Fruit fly (Drosophila melanogaster) whole organism, embryonic: Measurements from ENCODE around the gene Vps26.
A peak's percentile ranks its signal among the peaks of the same experiment; 100 is the strongest.

Experiments
- Bdp1 ChIP-seq: fragments of 200-800 bp; sonication (Bioruptor generic); optimal IDR thresholded peaks from 3 replicates; lab custom pipeline; 2016; ENCODE audit warnings: missing biosample characterization, missing genetic modification characterization
- CG12071 ChIP-seq: fragments of 200-800 bp; sonication (Bioruptor generic); optimal IDR thresholded peaks from 3 replicates; lab custom pipeline; 2018; ENCODE audit warnings: missing biosample characterization, mild to moderate bottlenecking, missing genetic modification characterization
- CG12744 ChIP-seq: fragments of 200-800 bp; sonication (Bioruptor generic); optimal IDR thresholded peaks from 2 replicates; lab custom pipeline; 2016; ENCODE audit warnings: missing biosample characterization, missing genetic modification characterization
- CG12769 ChIP-seq: fragments of 200-800 bp; sonication (Bioruptor generic); optimal IDR thresholded peaks from 2 replicates; lab custom pipeline; 2019; ENCODE audit warnings: missing biosample characterization, mild to moderate bottlenecking, missing genetic modification characterization, moderate library complexity
- CG17359 ChIP-seq: fragments of 200-800 bp; sonication (Bioruptor generic); optimal IDR thresholded peaks from 3 replicates; lab custom pipeline; 2018; ENCODE audit warnings: missing biosample characterization, mild to moderate bottlenecking, missing genetic modification characterization, moderate library complexity
- CG18262 ChIP-seq: fragments of 200-800 bp; optimal IDR thresholded peaks from 3 replicates; lab custom pipeline; 2019; ENCODE audit warnings: missing biosample characterization, mild to moderate bottlenecking, missing genetic modification characterization, moderate library complexity
- CG31365 ChIP-seq: fragments of 200-800 bp; sonication (Bioruptor generic); optimal IDR thresholded peaks from 2 replicates; lab custom pipeline; 2018; ENCODE audit warnings: missing biosample characterization, mild to moderate bottlenecking, missing genetic modification characterization
- CG3163 ChIP-seq: fragments of 200-800 bp; sonication (Bioruptor generic); optimal IDR thresholded peaks from 3 replicates; lab custom pipeline; 2016; ENCODE audit warnings: missing biosample characterization, missing genetic modification characterization
- CG34422 ChIP-seq: fragments of 200-800 bp; sonication (Bioruptor generic); IDR thresholded peaks from 3 replicates; pipeline ENCODE4 v1.3.6; 2022; ENCODE audit warnings: missing biosample characterization, missing genetic modification characterization
- CG4282 ChIP-seq: fragments of 200-800 bp; sonication (Bioruptor generic); optimal IDR thresholded peaks from 2 replicates; lab custom pipeline; 2016; ENCODE audit warnings: missing biosample characterization, missing genetic modification characterization
- CG4328 ChIP-seq: fragments of 200-800 bp; sonication (Bioruptor generic); optimal IDR thresholded peaks from 3 replicates; lab custom pipeline; 2017; ENCODE audit warnings: missing biosample characterization, missing genetic modification reagents, missing genetic modification characterization
- CG4424 ChIP-seq: fragments of 200-800 bp; sonication (Bioruptor generic); optimal IDR thresholded peaks from 3 replicates; lab custom pipeline; 2016; ENCODE audit warnings: missing biosample characterization, missing genetic modification characterization
- CG6175 ChIP-seq: fragments of 200-800 bp; sonication (Bioruptor generic); IDR thresholded peaks from 3 replicates; pipeline ENCODE4 v1.3.6; 2022; ENCODE audit warnings: missing biosample characterization, missing genetic modification characterization
- CG6254 ChIP-seq: fragments of 200-800 bp; sonication (Bioruptor generic); optimal IDR thresholded peaks from 3 replicates; lab custom pipeline; 2017; ENCODE audit warnings: mild to moderate bottlenecking, missing biosample characterization, missing genetic modification reagents, missing genetic modification characterization
- CG7271 ChIP-seq: fragments of 200-800 bp; sonication (Bioruptor generic); optimal IDR thresholded peaks from 2 replicates; lab custom pipeline; 2018; ENCODE audit warnings: missing biosample characterization, mild to moderate bottlenecking, missing genetic modification characterization, moderate library complexity
- CG7357 ChIP-seq: fragments of 200-800 bp; sonication (Bioruptor generic); IDR thresholded peaks from 3 replicates; pipeline ENCODE4 v1.3.6; 2022; ENCODE audit warnings: missing biosample characterization, missing genetic modification characterization
- CG8290 ChIP-seq, 3 experiments: fragments of 200-800 bp; sonication (Bioruptor generic); optimal IDR thresholded peaks; 2 replicates each; lab custom pipeline; 2016 to 2019; ENCODE audit warnings: missing biosample characterization in 3 of 3, missing genetic modification characterization in 3 of 3, mild to moderate bottlenecking in 2 of 3, moderate library complexity in 1 of 3
- CG9609 ChIP-seq: fragments of 200-800 bp; sonication (Bioruptor generic); optimal IDR thresholded peaks from 3 replicates; lab custom pipeline; 2016; ENCODE audit warnings: missing biosample characterization, missing genetic modification characterization
- CG9817 ChIP-seq: fragments of 200-800 bp; sonication (Bioruptor generic); optimal IDR thresholded peaks from 2 replicates; lab custom pipeline; 2018; ENCODE audit warnings: missing biosample characterization, mild to moderate bottlenecking, missing genetic modification characterization, moderate library complexity
- Dll ChIP-seq: fragments of 200-800 bp; sonication (Bioruptor generic); IDR thresholded peaks from 4 replicates; pipeline ENCODE4 v1.3.6; 2022; ENCODE audit warnings: missing biosample characterization, missing genetic modification characterization; ENCODE audit not compliant: partially characterized antibody
- Hmr ChIP-seq: fragments of 200-800 bp; sonication (Bioruptor generic); optimal IDR thresholded peaks from 3 replicates; lab custom pipeline; 2017; ENCODE audit warnings: mild to moderate bottlenecking, missing biosample characterization, missing genetic modification reagents, missing genetic modification characterization
- Hr3 ChIP-seq: fragments of 200-800 bp; sonication (Bioruptor generic); optimal IDR thresholded peaks from 3 replicates; lab custom pipeline; 2016; ENCODE audit warnings: missing biosample characterization, missing genetic modification characterization
- Mes4 ChIP-seq: fragments of 200-800 bp; sonication (Bioruptor generic); optimal IDR thresholded peaks from 2 replicates; lab custom pipeline; 2016; ENCODE audit warnings: missing biosample characterization, missing genetic modification characterization
- PHDP ChIP-seq: fragments of 200-800 bp; sonication (Bioruptor generic); optimal IDR thresholded peaks from 3 replicates; lab custom pipeline; 2018; ENCODE audit warnings: missing biosample characterization, mild to moderate bottlenecking, missing genetic modification characterization, moderate library complexity
- Six4 ChIP-seq: fragments of 200-800 bp; sonication (Bioruptor generic); optimal IDR thresholded peaks from 2 replicates; lab custom pipeline; 2016; ENCODE audit warnings: missing biosample characterization, missing genetic modification characterization
- Sox100B ChIP-seq: fragments of 200-800 bp; sonication (Bioruptor generic); optimal IDR thresholded peaks from 3 replicates; lab custom pipeline; 2018; ENCODE audit warnings: missing biosample characterization, mild to moderate bottlenecking, missing genetic modification characterization
- ase ChIP-seq: fragments of 200-800 bp; sonication (Bioruptor generic); IDR thresholded peaks from 3 replicates; pipeline ENCODE4 v1.3.6; 2022; ENCODE audit warnings: missing biosample characterization, missing genetic modification characterization
- ash1 ChIP-seq: fragments of 200-800 bp; sonication (Bioruptor generic); optimal IDR thresholded peaks from 2 replicates; lab custom pipeline; 2018; ENCODE audit warnings: missing biosample characterization, mild to moderate bottlenecking, missing genetic modification characterization
- fd102C ChIP-seq: fragments of 200-800 bp; sonication (Bioruptor generic); optimal IDR thresholded peaks from 2 replicates; lab custom pipeline; 2018; ENCODE audit warnings: missing biosample characterization, mild to moderate bottlenecking, missing genetic modification characterization, moderate library complexity
- fd64A ChIP-seq: fragments of 200-800 bp; sonication (Bioruptor generic); optimal IDR thresholded peaks from 3 replicates; lab custom pipeline; 2018; ENCODE audit warnings: missing biosample characterization, mild to moderate bottlenecking, missing genetic modification characterization
- ham ChIP-seq: fragments of 200-800 bp; sonication (Bioruptor generic); IDR thresholded peaks from 2 replicates; pipeline ENCODE4 v1.3.6; 2022; ENCODE audit warnings: missing biosample characterization, missing genetic modification characterization
- hkb ChIP-seq, 2 experiments: fragments of 200-800 bp in 1 of 2; fragments of >200 bp in 1 of 2; sonication (Bioruptor generic) in 1 of 2; IDR thresholded peaks in 1 of 2; optimal IDR thresholded peaks in 1 of 2; 2 replicates each; pipeline versions ENCODE4 v1.3.6 to Lab custom; 2017 to 2022; ENCODE audit warnings: missing biosample characterization in 1 of 2, missing genetic modification characterization in 1 of 2
- ken ChIP-seq: fragments of 200-800 bp; sonication (Bioruptor generic); IDR thresholded peaks from 3 replicates; pipeline ENCODE4 v1.3.6; 2022; ENCODE audit warnings: missing biosample characterization, missing genetic modification characterization
- kni ChIP-seq: fragments of 200-800 bp; sonication (Bioruptor generic); optimal IDR thresholded peaks from 3 replicates; lab custom pipeline; 2017; ENCODE audit warnings: mild to moderate bottlenecking, missing biosample characterization, missing genetic modification reagents, missing genetic modification characterization
- lab ChIP-seq: fragments of 200-800 bp; sonication (Bioruptor generic); optimal IDR thresholded peaks from 3 replicates; lab custom pipeline; 2017; ENCODE audit warnings: missing biosample characterization, missing genetic modification characterization, mild to moderate bottlenecking, moderate library complexity, missing genetic modification reagents
- lola ChIP-seq, 3 experiments: fragments of >200 bp in 2 of 3; fragments of 200-800 bp in 1 of 3; sonication (Bioruptor generic) in 1 of 3; optimal IDR thresholded peaks; 2 replicates each; lab custom pipeline; 2017 to 2019; ENCODE audit warnings: missing biosample characterization in 3 of 3, missing genetic modification characterization in 3 of 3, mild to moderate bottlenecking in 1 of 3, moderate library complexity in 1 of 3
- mam ChIP-seq: fragments of 200-800 bp; sonication (Bioruptor generic); optimal IDR thresholded peaks from 3 replicates; lab custom pipeline; 2016; ENCODE audit warnings: missing biosample characterization, missing genetic modification characterization
- mirr ChIP-seq: fragments of 200-800 bp; sonication (Bioruptor generic); optimal IDR thresholded peaks from 3 replicates; lab custom pipeline; 2018; ENCODE audit warnings: missing biosample characterization, mild to moderate bottlenecking, missing genetic modification characterization
- pb ChIP-seq: fragments of 200-800 bp; sonication (Bioruptor generic); optimal IDR thresholded peaks from 3 replicates; lab custom pipeline; 2016; ENCODE audit warnings: missing biosample characterization, missing genetic modification characterization
- peb ChIP-seq: fragments of 200-800 bp; sonication (Bioruptor generic); IDR thresholded peaks from 2 replicates; pipeline ENCODE4 v1.3.6; 2022; ENCODE audit warnings: missing biosample characterization, missing genetic modification characterization
- psq ChIP-seq: fragments of 200-800 bp; sonication (Bioruptor generic); optimal IDR thresholded peaks from 2 replicates; lab custom pipeline; 2017; ENCODE audit warnings: missing biosample characterization, missing genetic modification characterization
- rib ChIP-seq: fragments of 200-800 bp; sonication (Bioruptor generic); IDR thresholded peaks from 2 replicates; pipeline ENCODE4 v1.3.6; 2022; ENCODE audit warnings: missing biosample characterization, missing genetic modification characterization
- ro ChIP-seq: fragments of 200-800 bp; sonication (Bioruptor generic); IDR thresholded peaks from 2 replicates; pipeline ENCODE4 v1.3.6; 2022; ENCODE audit warnings: missing biosample characterization, missing genetic modification characterization
- shn ChIP-seq: fragments of 200-800 bp; sonication (Bioruptor generic); optimal IDR thresholded peaks from 3 replicates; lab custom pipeline; 2016; ENCODE audit warnings: missing biosample characterization, missing genetic modification characterization
- twi ChIP-seq: fragments of 200-800 bp; optimal IDR thresholded peaks from 2 replicates; lab custom pipeline; 2019; ENCODE audit warnings: missing biosample characterization, mild to moderate bottlenecking, missing genetic modification characterization, moderate library complexity
- unc-4 ChIP-seq: fragments of 200-800 bp; sonication (Bioruptor generic); IDR thresholded peaks from 2 replicates; pipeline ENCODE4 v1.3.6; 2022; ENCODE audit warnings: missing biosample characterization, missing genetic modification characterization; ENCODE audit not compliant: partially characterized antibody
- vfl ChIP-seq: fragments of 200-800 bp; sonication (Bioruptor generic); optimal IDR thresholded peaks from 2 replicates; lab custom pipeline; 2016; ENCODE audit warnings: missing biosample characterization, missing genetic modification characterization

Gene Vps26

dm6 chrX:1830396-1831218, 43.0 kb upstream of the Vps26 start (continued):
- peak; percentile 92 for TF ChIP-seq CG4328 (GFP tag; lab: Kevin White, UChicago)
- peak; percentile 96 for TF ChIP-seq Hmr (GFP tag; lab: Kevin White, UChicago)
- TF ChIP-seq mirr: peak; percentile 84
- peak; percentile 92 for TF ChIP-seq shn (GFP tag; lab: Kevin White, UChicago)
- peak; percentile 81 for TF ChIP-seq CG8290 (GFP tag; optimal IDR thresholded peaks at IDR 0.05; lab: Kevin White, UChicago)
- peak in 1 of 2 experiments; percentile 99 for TF ChIP-seq CG8290 (tag; optimal IDR thresholded peaks at IDR 0.05; lab: Kevin White, UChicago)
- TF ChIP-seq kni: peak; percentile 82
- TF ChIP-seq CG7271 (tag; lab: Kevin White, UChicago): peak; percentile 75
- TF ChIP-seq lab (GFP tag; lab: Kevin White, UChicago): peak; percentile 98
- TF ChIP-seq rib (GFP tag; lab: Robert Waterston, UW): peak; percentile 96
- peak; percentile 97 for TF ChIP-seq CG17359 (tag; lab: Kevin White, UChicago)
- peak; percentile 95 for TF ChIP-seq peb (GFP tag; lab: Robert Waterston, UW)
- TF ChIP-seq Six4 (GFP tag; lab: Kevin White, UChicago): peak; percentile 88
- peak; percentile 95 for TF ChIP-seq CG9817
- TF ChIP-seq ro (GFP tag; lab: Robert Waterston, UW): peak; percentile 92
- TF ChIP-seq vfl (GFP tag; lab: Kevin White, UChicago): peak; percentile 86
- no peak for TF ChIP-seq unc-4
- peak; percentile 92 for TF ChIP-seq CG9609 (GFP tag; lab: Kevin White, UChicago)
- peak; percentile 82; the same call in 1 of the 2 replicates for TF ChIP-seq ham (GFP tag; lab: Robert Waterston, UW)
- peak; percentile 84 for TF ChIP-seq CG31365 (tag; lab: Kevin White, UChicago)
- peak; percentile 3 for TF ChIP-seq fd102C (GFP tag; lab: Kevin White, UChicago)
- TF ChIP-seq Sox100B (GFP tag; lab: Kevin White, UChicago): peak; percentile 96
- peak; percentile 97 for TF ChIP-seq PHDP (tag; lab: Kevin White, UChicago)
- TF ChIP-seq fd64A (GFP tag; lab: Kevin White, UChicago): peak; percentile 85
- TF ChIP-seq ash1 (GFP tag; lab: Kevin White, UChicago): peak; percentile 64
- TF ChIP-seq CG4424 (GFP tag; lab: Kevin White, UChicago): peak; percentile 93
- TF ChIP-seq Hr3 (GFP tag; lab: Kevin White, UChicago): peak; percentile 95
- peak; percentile 78 for TF ChIP-seq Bdp1 (GFP tag; lab: Kevin White, UChicago)
- peak in 1 of 3 experiments; percentile 86 for TF ChIP-seq lola (GFP tag; optimal IDR thresholded peaks at IDR 0.05; lab: Kevin White, UChicago)
- peak; percentile 85 for TF ChIP-seq twi (tag; lab: Kevin White, UChicago)
- TF ChIP-seq CG12769 (tag; lab: Kevin White, UChicago): peak; percentile 99
- peak; percentile 86 for TF ChIP-seq pb (GFP tag; lab: Kevin White, UChicago)
- 0 out of 4 replicates have a peak, but pooled peaks have one; percentile 18 for TF ChIP-seq Dll (GFP tag; lab: Robert Waterston, UW)
- TF ChIP-seq ase: peak; percentile 97
- peak; percentile 89 for TF ChIP-seq CG6254 (GFP tag; lab: Kevin White, UChicago)
- TF ChIP-seq hkb (optimal IDR thresholded peaks at IDR 0.05; lab: Kevin White, UChicago): no peak
- peak; percentile 98 for TF ChIP-seq hkb (GFP tag; IDR thresholded peaks at IDR 0.05; lab: Robert Waterston, UW)
- TF ChIP-seq CG34422 (GFP tag; lab: Robert Waterston, UW): peak; percentile 98
- peak; percentile 97 for TF ChIP-seq CG12071 (GFP tag; lab: Kevin White, UChicago)
- TF ChIP-seq CG4282 (GFP tag; lab: Kevin White, UChicago): peak; percentile 87
- peak; percentile 89 for TF ChIP-seq CG7357
- peak; percentile 83 for TF ChIP-seq CG3163
- peak; percentile 94 for TF ChIP-seq CG18262
- peak; percentile 79 for TF ChIP-seq psq (GFP tag; lab: Kevin White, UChicago)
- TF ChIP-seq mam: peak; percentile 95
- TF ChIP-seq ken (GFP tag; lab: Robert Waterston, UW): peak; percentile 98
- TF ChIP-seq CG12744 (GFP tag; lab: Kevin White, UChicago): peak; percentile 94
- TF ChIP-seq CG6175: peak; percentile 94
- TF ChIP-seq Mes4 (GFP tag; lab: Kevin White, UChicago): peak; percentile 89
